Worm (Caenorhabditis elegans): Measurements from ENCODE around the gene ubc-24.

ubc-24 gene

DNA sequence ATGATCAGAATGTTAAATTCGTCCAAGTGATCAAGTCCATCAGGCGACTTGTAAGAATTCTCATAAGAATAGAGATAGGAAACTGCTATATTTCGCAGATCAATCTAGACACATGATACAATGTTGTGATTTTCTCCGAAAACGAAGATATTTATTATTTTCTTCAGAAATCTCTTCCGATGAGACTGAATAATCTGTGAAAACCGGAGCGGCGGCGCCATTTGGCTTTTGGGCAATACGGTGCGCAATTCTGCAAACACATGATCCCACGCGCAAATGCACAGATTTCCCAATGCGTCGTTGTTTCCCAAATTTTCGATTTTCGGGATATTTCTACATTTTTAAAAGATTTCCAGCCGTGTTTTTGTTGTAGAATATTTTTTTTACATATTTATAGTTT lies 36.8 kb downstream of the ubc-24 start (continued):
- TF ChIP-seq gei-17 (GFP tag; optimal IDR thresholded peaks at IDR 0.05) (no peak), aptf-2 (GFP tag; conservative IDR thresholded peaks at IDR 0.05) (0 out of 2 replicates have a peak, but pooled peaks have one; percentile 47), ztf-25 (GFP tag; IDR thresholded peaks at IDR 0.05) (no peak), madf-6 (GFP tag; IDR thresholded peaks at IDR 0.05) (peak; percentile 70; the same call in 1 of the 2 replicates), let-607 (tag; optimal IDR thresholded peaks at IDR 0.05) (no peak), pha-4 (tag; optimal IDR thresholded peaks at IDR 0.05) (no peak), egrh-3 (GFP tag; IDR thresholded peaks at IDR 0.05) (no peak), T26A5.8 (tag; optimal IDR thresholded peaks at IDR 0.05) (no peak), rcor-1 (GFP tag; IDR thresholded peaks at IDR 0.05) (no peak), snpc-1.3 (tag; optimal IDR thresholded peaks at IDR 0.05; ENCODE audit: insufficient read depth) (no peak), F52B5.7 (tag; optimal IDR thresholded peaks at IDR 0.05) (no peak), nhr-90 (tag; optimal IDR thresholded peaks at IDR 0.05) (no peak), F37B4.10 (GFP tag; IDR thresholded peaks at IDR 0.05) (no peak), repo-1 (tag; optimal IDR thresholded peaks at IDR 0.05) (no peak), D2030.7 (GFP tag; IDR thresholded peaks at IDR 0.05) (0 out of 2 replicates have a peak, but pooled peaks have one; percentile 17), fkh-3 (tag; optimal IDR thresholded peaks at IDR 0.05) (no peak), F57C9.4 (tag; optimal IDR thresholded peaks at IDR 0.05) (no peak), bed-1 (GFP tag; IDR thresholded peaks at IDR 0.05) (no peak), efl-1 (GFP tag; optimal IDR thresholded peaks at IDR 0.05) (peak; percentile 40), lin-35 (GFP tag; optimal IDR thresholded peaks at IDR 0.05) (peak in 1 of 3 experiments; percentile 7), nfyb-1 (GFP tag; IDR thresholded peaks at IDR 0.05) (peak; percentile 17; the same call in 1 of the 2 replicates), lin-40 (tag; optimal IDR thresholded peaks at IDR 0.05) (peak; percentile 27), snpc-1.1 (tag; optimal IDR thresholded peaks at IDR 0.05; ENCODE audit: insufficient read depth) (peak; percentile 22), attf-3 (GFP tag; conservative IDR thresholded peaks at IDR 0.05) (no peak), F23B12.7 (tag; optimal IDR thresholded peaks at IDR 0.05; ENCODE audit: insufficient read depth) (peak; percentile 48), aptf-3 (GFP tag; IDR thresholded peaks at IDR 0.05) (no peak), snpc-4 (GFP tag; optimal IDR thresholded peaks at IDR 0.05) (no peak), snpc-4 (tag; optimal IDR thresholded peaks at IDR 0.05) (peak in 1 of 4 experiments; percentile 16), F49E8.2 (tag; optimal IDR thresholded peaks at IDR 0.05; ENCODE audit: insufficient read depth) (no peak), pbrm-1 (GFP tag; IDR thresholded peaks at IDR 0.05) (no peak), lsl-1 (GFP tag; optimal IDR thresholded peaks at IDR 0.05) (peak; percentile 67), athp-1 (tag; optimal IDR thresholded peaks at IDR 0.05) (no peak), F33H1.4 (GFP tag; IDR thresholded peaks at IDR 0.05) (peak; percentile 42; the same call in 1 of the 2 replicates), mxl-1 (tag; optimal IDR thresholded peaks at IDR 0.05) (no peak), dpl-1 (GFP tag; optimal IDR thresholded peaks at IDR 0.05) (peak; percentile 9), cebp-1 (GFP tag; IDR thresholded peaks at IDR 0.05) (peak; percentile 30; the same call in 1 of the 2 replicates), cebp-1 (tag; optimal IDR thresholded peaks at IDR 0.05) (peak; percentile 80), lin-54 (GFP tag; optimal IDR thresholded peaks at IDR 0.05) (peak; percentile 41), mcd-1 (GFP tag; IDR thresholded peaks at IDR 0.05) (peak; percentile 49), tbp1 (GFP tag; optimal IDR thresholded peaks at IDR 0.05) (peak; percentile 38), ets-4 (GFP tag; optimal IDR thresholded peaks at IDR 0.05) (no peak), ccch-3 (GFP tag; optimal IDR thresholded peaks at IDR 0.05) (no peak), dpff-1 (tag; optimal IDR thresholded peaks at IDR 0.05) (no peak), hrde-1 (tag; optimal IDR thresholded peaks at IDR 0.05; ENCODE audit: borderline replicate concordance) (no peak), ceh-100 (GFP tag; IDR thresholded peaks at IDR 0.05) (no peak), lsy-27 (tag; optimal IDR thresholded peaks at IDR 0.05; ENCODE audit: borderline replicate concordance, insufficient read depth) (no peak), lir-1 (GFP tag; conservative IDR thresholded peaks at IDR 0.05) (no peak), bed-2 (GFP tag; IDR thresholded peaks at IDR 0.05) (no peak)

All from whole organism, young adult.